Worm (Caenorhabditis elegans) whole organism, L3 larva: ENCODE data around the gene Y49F6A.11.

Source experiments
- R02D3.7 ChIP-seq: fragments of 150-350 bp; optimal IDR thresholded peaks from 2 replicates; lab custom pipeline; 2014; ENCODE audit warnings: missing biosample characterization, missing genetic modification characterization
- ama-1 ChIP-seq: fragments of 150-350 bp; optimal IDR thresholded peaks from 2 replicates; lab custom pipeline; 2018
- ceh-16 ChIP-seq: sonication (generic microtip); optimal IDR thresholded peaks from 2 replicates; lab custom pipeline; 2017; ENCODE audit warnings: missing biosample characterization, missing genetic modification characterization
- ceh-82 ChIP-seq: fragments of 150-350 bp; optimal IDR thresholded peaks from 2 replicates; lab custom pipeline; 2014; ENCODE audit warnings: missing biosample characterization, missing genetic modification characterization
- ceh-9 ChIP-seq: sonication (generic microtip); optimal IDR thresholded peaks from 2 replicates; lab custom pipeline; 2018; ENCODE audit warnings: missing biosample characterization, missing genetic modification characterization
- daf-12 ChIP-seq: fragments of 150-350 bp; optimal IDR thresholded peaks from 2 replicates; lab custom pipeline; 2014; ENCODE audit warnings: missing biosample characterization, missing genetic modification reagents, missing genetic modification characterization
- elt-2 ChIP-seq: sonication (generic microtip); optimal IDR thresholded peaks from 2 replicates; lab custom pipeline; 2016; ENCODE audit warnings: missing genetic modification reagents, mild to moderate bottlenecking, missing genetic modification characterization, missing compliant biosample characterization
- elt-3 ChIP-seq, 3 experiments: fragments of 150-350 bp in 1 of 3; sonication (generic microtip) in 2 of 3; optimal IDR thresholded peaks; 2 replicates in 2 of 3; 4 replicates in 1 of 3; lab custom pipeline; 2014 to 2017; ENCODE audit warnings: missing biosample characterization in 3 of 3, missing genetic modification characterization in 3 of 3
- eor-1 ChIP-seq, 2 experiments: fragments of 150-350 bp; optimal IDR thresholded peaks; 2 replicates each; lab custom pipeline; 2014 to 2018; ENCODE audit warnings: missing biosample characterization in 2 of 2, missing genetic modification characterization in 2 of 2
- fkh-10 ChIP-seq: sonication (generic microtip); optimal IDR thresholded peaks from 2 replicates; lab custom pipeline; 2017; ENCODE audit warnings: missing biosample characterization, missing genetic modification reagents, missing genetic modification characterization
- fkh-2 ChIP-seq: fragments of 150-350 bp; optimal IDR thresholded peaks from 2 replicates; lab custom pipeline; 2014; ENCODE audit warnings: missing biosample characterization, missing genetic modification reagents, missing genetic modification characterization
- fos-1 ChIP-seq: fragments of 150-350 bp; optimal IDR thresholded peaks from 2 replicates; lab custom pipeline; 2014; ENCODE audit warnings: missing biosample characterization, missing genetic modification characterization
- lin-15B ChIP-seq: fragments of 150-350 bp; optimal IDR thresholded peaks from 2 replicates; lab custom pipeline; 2014; ENCODE audit warnings: missing biosample characterization, missing genetic modification characterization
- lin-39 ChIP-seq: fragments of 150-350 bp; optimal IDR thresholded peaks from 2 replicates; lab custom pipeline; 2018; ENCODE audit warnings: missing biosample characterization, missing genetic modification reagents, missing genetic modification characterization
- lsy-12 ChIP-seq: sonication (generic microtip); optimal IDR thresholded peaks from 2 replicates; lab custom pipeline; 2016; ENCODE audit warnings: mild to moderate bottlenecking, missing genetic modification characterization, missing compliant biosample characterization
- mml-1 ChIP-seq: fragments of 150-350 bp; sonication (generic microtip); optimal IDR thresholded peaks from 3 replicates; lab custom pipeline; 2014; ENCODE audit warnings: missing biosample characterization, missing genetic modification characterization
- nfya-1 ChIP-seq: sonication (generic microtip); optimal IDR thresholded peaks from 2 replicates; lab custom pipeline; 2017; ENCODE audit warnings: missing genetic modification characterization, mild to moderate bottlenecking, missing compliant biosample characterization, antibody characterized with exemption, moderate library complexity; ENCODE audit not compliant: insufficient read depth
- nhr-12 ChIP-seq: fragments of 150-350 bp; optimal IDR thresholded peaks from 2 replicates; lab custom pipeline; 2014; ENCODE audit warnings: missing biosample characterization, missing genetic modification characterization
- nhr-23 ChIP-seq: fragments of 150-350 bp; optimal IDR thresholded peaks from 2 replicates; lab custom pipeline; 2014; ENCODE audit warnings: missing biosample characterization, missing genetic modification reagents, missing genetic modification characterization
- nhr-25 ChIP-seq: sonication (generic microtip); optimal IDR thresholded peaks from 2 replicates; lab custom pipeline; 2017; ENCODE audit warnings: missing biosample characterization, missing genetic modification characterization
- nhr-28 ChIP-seq: fragments of 150-350 bp; optimal IDR thresholded peaks from 2 replicates; lab custom pipeline; 2014; ENCODE audit warnings: missing biosample characterization, missing genetic modification characterization
- nhr-43 ChIP-seq: sonication (generic microtip); optimal IDR thresholded peaks from 2 replicates; lab custom pipeline; 2016; ENCODE audit warnings: mild to moderate bottlenecking, missing genetic modification characterization, missing compliant biosample characterization; ENCODE audit not compliant: poor library complexity, severe bottlenecking
- nhr-67 ChIP-seq: fragments of 150-350 bp; optimal IDR thresholded peaks from 2 replicates; lab custom pipeline; 2014; ENCODE audit warnings: missing biosample characterization, missing genetic modification characterization
- nhr-76 ChIP-seq: fragments of 150-350 bp; sonication (generic microtip); optimal IDR thresholded peaks from 5 replicates; lab custom pipeline; 2014; ENCODE audit warnings: missing biosample characterization, missing genetic modification characterization
- nhr-77 ChIP-seq: fragments of 150-350 bp; optimal IDR thresholded peaks from 2 replicates; lab custom pipeline; 2014; ENCODE audit warnings: missing biosample characterization, missing genetic modification characterization
- pha-4 ChIP-seq: fragments of 150-350 bp; optimal IDR thresholded peaks from 2 replicates; lab custom pipeline; 2014; ENCODE audit warnings: missing biosample characterization, missing genetic modification reagents, missing genetic modification characterization
- sea-2 ChIP-seq: fragments of 150-350 bp; sonication (generic microtip); optimal IDR thresholded peaks from 4 replicates; lab custom pipeline; 2014; ENCODE audit warnings: missing biosample characterization, missing genetic modification reagents, missing genetic modification characterization
- skn-1 ChIP-seq: fragments of 150-350 bp; optimal IDR thresholded peaks from 2 replicates; lab custom pipeline; 2014; ENCODE audit warnings: missing biosample characterization, missing genetic modification characterization
- snpc-4 ChIP-seq: fragments of 150-350 bp; optimal IDR thresholded peaks from 2 replicates; lab custom pipeline; 2014; ENCODE audit warnings: missing biosample characterization, missing genetic modification characterization
- unc-39 ChIP-seq: sonication (generic microtip); optimal IDR thresholded peaks from 4 replicates; lab custom pipeline; 2017; ENCODE audit warnings: missing biosample characterization, missing genetic modification characterization
- zag-1 ChIP-seq: fragments of 150-350 bp; optimal IDR thresholded peaks from 2 replicates; lab custom pipeline; 2014; ENCODE audit warnings: missing biosample characterization, missing genetic modification characterization
- ztf-11 ChIP-seq: fragments of 150-350 bp; optimal IDR thresholded peaks from 2 replicates; lab custom pipeline; 2014; ENCODE audit warnings: missing biosample characterization, missing genetic modification characterization
- ztf-4 ChIP-seq: fragments of 150-350 bp; optimal IDR thresholded peaks from 2 replicates; lab custom pipeline; 2014; ENCODE audit warnings: missing biosample characterization, missing genetic modification characterization

Gene Y49F6A.11

DNA sequence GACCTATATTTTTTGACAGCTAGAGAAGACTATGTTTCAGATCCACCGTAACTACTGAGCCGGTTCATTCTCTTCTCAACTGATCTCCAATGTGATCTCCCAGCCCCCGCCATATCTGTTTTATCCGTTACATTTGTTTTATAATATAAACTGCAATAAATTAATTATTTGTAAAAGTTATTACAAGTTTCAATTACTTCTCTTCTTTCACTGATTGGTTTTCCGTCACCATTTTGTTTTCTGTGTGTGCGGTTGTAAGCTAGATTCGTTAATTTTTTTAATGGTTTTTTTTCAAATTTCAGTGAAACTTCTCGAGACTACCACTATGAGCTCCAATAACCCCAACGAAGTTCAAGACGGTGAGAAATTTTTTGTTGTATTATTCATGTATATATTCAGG is 32.2 kb upstream of the Y49F6A.11 start, which contains the start of gene M151.2:
TSS of gene M151.2 (plus strand) at position 301 of the 400 bp plus-strand sequence.
- no peak for TF ChIP-seq skn-1 (tag; lab: Kevin White, UChicago)
- TF ChIP-seq elt-3 (tag; optimal IDR thresholded peaks at IDR 0.05; lab: Kevin White, UChicago) = no peak
- TF ChIP-seq nhr-77 = no peak
- TF ChIP-seq nhr-25 (tag; lab: Kevin White, UChicago) = no peak
- no peak for TF ChIP-seq lsy-12
- no peak for TF ChIP-seq fkh-2 (tag; lab: Kevin White, UChicago)
- TF ChIP-seq ceh-16 = no peak
- no peak for TF ChIP-seq eor-1 (tag; optimal IDR thresholded peaks at IDR 0.05; lab: Kevin White, UChicago)

DNA sequence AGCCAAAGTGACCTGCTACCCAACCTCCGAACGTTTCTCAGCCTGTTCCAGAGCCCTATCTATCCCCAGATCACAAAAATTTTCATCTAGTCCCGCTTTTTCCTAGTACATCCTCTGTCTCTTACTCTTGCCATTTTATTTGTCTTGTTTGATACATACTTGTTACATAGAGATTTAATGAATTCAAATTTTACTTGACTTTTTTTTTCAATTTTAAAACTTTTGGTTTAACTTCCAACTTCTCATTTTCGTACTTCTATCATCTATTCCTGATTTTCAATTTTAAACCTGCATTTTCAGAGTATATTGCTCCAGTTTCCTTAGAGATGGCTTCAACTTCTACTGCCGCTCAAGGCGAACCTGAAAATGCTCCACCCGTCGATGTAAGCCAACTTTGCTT is 28.3 kb upstream of the Y49F6A.11 start, which contains the start of gene M151.3:
TSS of gene M151.3 (plus strand) at position 301 of the 400 bp plus-strand sequence.
- TF ChIP-seq R02D3.7 (tag; lab: Kevin White, UChicago) (no peak), fkh-10 (no peak), unc-39 (tag; lab: Kevin White, UChicago) (no peak), nhr-12 (tag; lab: Kevin White, UChicago) (no peak), nfya-1 (no peak), ama-1 (lab: Kevin White, UChicago) (no peak), ceh-82 (tag; lab: Kevin White, UChicago) (no peak), nhr-23 (tag; lab: Kevin White, UChicago) (no peak), sea-2 (GFP tag; lab: Kevin White, UChicago) (no peak), skn-1 (tag; lab: Kevin White, UChicago) (no peak), lsy-12 (no peak), pha-4 (tag; lab: Kevin White, UChicago) (no peak)
- TF ChIP-seq, all 47 proteins: peak for 0

DNA sequence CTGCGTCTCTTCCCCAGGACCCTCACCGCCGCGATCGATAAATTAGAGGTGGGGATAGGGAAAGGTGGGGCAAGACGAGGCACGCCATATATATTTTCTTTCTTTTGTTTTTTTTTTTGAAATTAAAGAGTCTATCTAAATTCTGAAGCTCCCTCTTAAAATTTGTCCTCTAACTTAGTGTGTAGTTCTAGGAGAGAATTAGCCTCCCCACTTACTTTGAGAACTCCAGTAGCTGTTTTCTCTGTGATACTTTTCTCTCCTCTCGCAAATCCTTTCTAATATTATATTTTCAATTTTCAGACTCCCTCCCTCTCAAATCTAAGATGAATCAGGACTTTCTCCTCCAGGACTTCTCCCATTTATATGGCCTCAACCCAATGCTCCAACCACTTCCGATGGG is 23.4 kb upstream of the Y49F6A.11 start, which contains the start of gene M151.7:
TSS of gene M151.7 (plus strand) at position 301 of the 400 bp plus-strand sequence.
- TF ChIP-seq nhr-12 (tag; lab: Kevin White, UChicago) = no peak
- no peak for TF ChIP-seq sea-2 (GFP tag; lab: Kevin White, UChicago)
- no peak for TF ChIP-seq ceh-16
- TF ChIP-seq ama-1 (lab: Kevin White, UChicago) = no peak
- TF ChIP-seq nhr-23 (tag; lab: Kevin White, UChicago) = no peak
- no peak for TF ChIP-seq snpc-4
- no peak for TF ChIP-seq R02D3.7 (tag; lab: Kevin White, UChicago)
- no peak for TF ChIP-seq pha-4 (tag; lab: Kevin White, UChicago)
- TF ChIP-seq ztf-4 (tag; lab: Kevin White, UChicago) = no peak
- no peak for TF ChIP-seq lin-15B (tag; lab: Kevin White, UChicago)
- no peak for TF ChIP-seq nhr-76 (tag; lab: Kevin White, UChicago)
- TF ChIP-seq zag-1 (tag; lab: Kevin White, UChicago) = no peak
- no peak for TF ChIP-seq nhr-43 (tag; lab: Kevin White, UChicago)
- no peak for TF ChIP-seq fos-1 (tag; lab: Kevin White, UChicago)
- TF ChIP-seq, all 47 proteins: peak for 0

DNA sequence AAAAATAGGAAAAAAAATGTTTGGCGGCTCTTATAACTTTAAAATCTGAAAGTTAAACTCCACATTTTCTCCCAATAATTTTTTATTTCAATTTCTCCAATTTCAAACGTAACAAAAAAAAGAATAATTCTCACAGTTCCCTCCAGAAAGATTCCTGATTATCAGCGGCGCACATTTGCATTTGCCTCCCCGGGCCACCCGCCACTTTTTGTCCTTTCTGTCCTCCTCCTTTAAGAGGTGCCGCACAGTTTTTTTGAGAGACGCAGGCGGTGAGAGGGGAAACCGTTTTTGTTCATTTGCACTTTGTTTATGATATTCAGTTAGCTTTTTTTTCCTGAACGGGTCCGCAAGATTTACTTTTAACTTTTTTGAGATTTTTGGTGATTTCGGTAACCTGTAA is 22.2 kb upstream of the Y49F6A.11 start:
- TF ChIP-seq sea-2 (GFP tag; lab: Kevin White, UChicago) = no peak

DNA sequence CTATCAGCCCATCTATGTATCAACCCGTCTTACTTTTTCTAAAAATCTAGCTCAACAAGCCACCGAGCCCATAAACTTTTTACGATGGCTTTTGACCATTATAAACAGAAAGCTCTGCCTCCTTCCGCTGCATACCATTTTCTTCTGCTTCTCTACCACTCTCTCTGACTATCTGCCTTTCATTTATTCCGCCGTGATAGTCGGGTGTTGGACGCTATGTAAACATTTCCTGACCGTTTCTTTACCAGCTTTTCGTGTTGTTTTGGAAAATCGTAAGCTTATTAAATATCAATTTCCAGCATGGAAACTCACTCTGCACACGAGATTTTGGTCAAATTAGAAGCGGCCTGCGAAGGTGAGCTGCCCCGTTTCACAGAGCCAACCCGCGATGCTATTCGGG is 18.9 kb upstream of the Y49F6A.11 start, which contains the start of gene F40E12.1:
TSS of gene F40E12.1 (plus strand) at position 301 of the 400 bp plus-strand sequence.
- no peak for TF ChIP-seq lin-39
- TF ChIP-seq daf-12 (tag; lab: Kevin White, UChicago) = no peak
- TF ChIP-seq ama-1 (lab: Kevin White, UChicago) = no peak
- TF ChIP-seq R02D3.7 (tag; lab: Kevin White, UChicago) = no peak
- TF ChIP-seq eor-1 (tag; optimal IDR thresholded peaks at IDR 0.05; lab: Kevin White, UChicago) = no peak
- TF ChIP-seq nhr-28 (tag; lab: Kevin White, UChicago) = no peak
- no peak for TF ChIP-seq mml-1
- no peak for TF ChIP-seq nhr-25 (tag; lab: Kevin White, UChicago)
- no peak for TF ChIP-seq nfya-1
- no peak for TF ChIP-seq ceh-9 (tag; lab: Kevin White, UChicago)
- no peak for TF ChIP-seq ztf-11 (tag; lab: Kevin White, UChicago)
- no peak for TF ChIP-seq nhr-77
- no peak for TF ChIP-seq pha-4 (tag; lab: Kevin White, UChicago)
- no peak for TF ChIP-seq elt-2
- no peak for TF ChIP-seq zag-1 (tag; lab: Kevin White, UChicago)
- TF ChIP-seq ztf-4 (tag; lab: Kevin White, UChicago) = no peak
- TF ChIP-seq nhr-76 (tag; lab: Kevin White, UChicago) = no peak
- TF ChIP-seq nhr-67 (tag; lab: Kevin White, UChicago) = no peak
- TF ChIP-seq, all 47 proteins: peak for 0
